Worm (Caenorhabditis elegans) whole organism, L4/young adult: ENCODE data around the gene ecps-1.

Experiments
- dao-5 ChIP-seq: sonication (generic microtip); optimal IDR thresholded peaks from 2 replicates; lab custom pipeline; 2016; ENCODE audit warnings: missing genotype, missing genetic modification characterization, moderate library complexity, missing compliant biosample characterization
- him-1 ChIP-seq: sonication (generic microtip); optimal IDR thresholded peaks from 2 replicates; lab custom pipeline; 2016; ENCODE audit warnings: missing genotype, missing genetic modification reagents, missing genetic modification characterization, missing compliant biosample characterization

DNA sequence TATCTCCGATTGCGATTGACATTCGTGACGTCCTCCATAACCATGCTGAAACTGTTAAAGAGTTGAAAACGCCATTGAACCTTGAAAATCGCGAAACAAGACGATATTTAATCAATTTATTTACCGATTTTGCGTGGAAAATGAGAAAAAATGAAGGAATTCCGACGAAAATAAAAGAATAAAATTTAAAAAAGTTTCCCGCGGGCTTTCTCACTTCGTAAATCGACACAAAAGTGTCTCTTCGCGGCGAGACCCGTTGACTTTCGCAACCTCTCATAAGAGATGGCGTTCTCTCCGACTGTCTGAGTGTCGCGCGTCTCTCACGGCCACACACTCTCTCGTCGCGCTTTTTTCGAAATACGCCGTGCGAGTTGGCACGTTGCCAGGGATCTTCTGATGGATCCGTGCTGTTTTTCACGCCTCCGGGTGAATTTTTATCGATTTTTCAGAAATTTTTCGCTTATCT lies 53.1 kb downstream of the ecps-1 start, which contains the start of gene hat-1:
- peak; percentile 90 for TF ChIP-seq him-1 (tag; lab: Kevin White, UChicago)
- TF ChIP-seq dao-5 (tag; lab: Kevin White, UChicago): no peak
